Worm (Caenorhabditis elegans) whole organism, L2 larva: ENCODE data around the gene pqn-83.

ENCODE experiments used
- Y55F3AM.14 ChIP-seq: fragments of 200-800 bp; sonication (Bioruptor generic); optimal IDR thresholded peaks from 2 replicates; lab custom pipeline; 2018; ENCODE audit warnings: mild to moderate bottlenecking, missing genetic modification characterization, missing compliant biosample characterization
- ZK546.5 ChIP-seq: sonication (generic microtip); optimal IDR thresholded peaks from 2 replicates; lab custom pipeline; 2017; ENCODE audit warnings: missing biosample characterization, missing genetic modification characterization
- ceh-82 ChIP-seq: fragments of 150-350 bp; optimal IDR thresholded peaks from 2 replicates; lab custom pipeline; 2014; ENCODE audit warnings: missing biosample characterization, missing genetic modification characterization
- crh-2 ChIP-seq: sonication (generic microtip); optimal IDR thresholded peaks from 2 replicates; lab custom pipeline; 2017; ENCODE audit warnings: missing biosample characterization, missing genetic modification characterization
- egl-27 ChIP-seq: sonication (generic microtip); optimal IDR thresholded peaks from 3 replicates; lab custom pipeline; 2017; ENCODE audit warnings: missing biosample characterization, missing genetic modification reagents, missing genetic modification characterization
- lin-39 ChIP-seq: fragments of 150-350 bp; optimal IDR thresholded peaks from 2 replicates; lab custom pipeline; 2014; ENCODE audit warnings: missing biosample characterization, missing genetic modification reagents, missing genetic modification characterization
- mdl-1 ChIP-seq, 2 experiments: fragments of 150-350 bp in 1 of 2; sonication (generic microtip) in 1 of 2; optimal IDR thresholded peaks; 2 replicates each; lab custom pipeline; 2017; ENCODE audit warnings: missing biosample characterization in 2 of 2, missing genetic modification characterization in 2 of 2
- nhr-12 ChIP-seq: fragments of 150-350 bp; optimal IDR thresholded peaks from 2 replicates; lab custom pipeline; 2014; ENCODE audit warnings: missing biosample characterization, missing genetic modification characterization
- nhr-23 ChIP-seq: fragments of 150-350 bp; optimal IDR thresholded peaks from 2 replicates; lab custom pipeline; 2014; ENCODE audit warnings: missing biosample characterization, missing genetic modification reagents, missing genetic modification characterization
- nhr-237 ChIP-seq: fragments of 150-350 bp; optimal IDR thresholded peaks from 2 replicates; lab custom pipeline; 2014; ENCODE audit warnings: missing biosample characterization, missing genetic modification characterization
- nhr-77 ChIP-seq: fragments of 150-350 bp; optimal IDR thresholded peaks from 2 replicates; lab custom pipeline; 2014; ENCODE audit warnings: missing biosample characterization, missing genetic modification characterization
- skn-1 ChIP-seq: sonication (generic microtip); optimal IDR thresholded peaks from 2 replicates; lab custom pipeline; 2017; ENCODE audit warnings: missing biosample characterization, missing genetic modification characterization
- sma-3 ChIP-seq: sonication (generic microtip); optimal IDR thresholded peaks from 2 replicates; lab custom pipeline; 2016; ENCODE audit warnings: missing genetic modification reagents, missing genetic modification characterization, missing compliant biosample characterization
- sma-9 ChIP-seq, 2 experiments: fragments of 150-350 bp in 1 of 2; sonication (generic microtip) in 1 of 2; optimal IDR thresholded peaks; 2 replicates each; lab custom pipeline; 2014 to 2016; ENCODE audit warnings: missing genetic modification characterization in 2 of 2, mild to moderate bottlenecking in 1 of 2, missing biosample characterization in 1 of 2, missing compliant biosample characterization in 1 of 2, missing genetic modification reagents in 1 of 2, moderate library complexity in 1 of 2
- snpc-4 ChIP-seq: fragments of 150-350 bp; optimal IDR thresholded peaks from 2 replicates; lab custom pipeline; 2014; ENCODE audit warnings: missing biosample characterization, missing genetic modification characterization
- ztf-11 ChIP-seq: sonication (generic microtip); optimal IDR thresholded peaks from 2 replicates; lab custom pipeline; 2017; ENCODE audit warnings: missing biosample characterization, missing genetic modification characterization

Gene pqn-83

ce11 chrIII:13039739-13040138 is 59.5 kb downstream of the pqn-83 start, which contains the start of gene F54F12.2:
TSS of gene F54F12.2 (plus strand) at chrIII:13040039.
- TF ChIP-seq ceh-82 (no peak), sma-9 (GFP tag; optimal IDR thresholded peaks at IDR 0.05; lab: Kevin White, UChicago) (no peak), sma-9 (tag; optimal IDR thresholded peaks at IDR 0.05; lab: Kevin White, UChicago) (no peak), crh-2 (tag; lab: Kevin White, UChicago) (no peak), sma-3 (GFP tag; lab: Kevin White, UChicago) (no peak), nhr-12 (tag; lab: Kevin White, UChicago) (no peak), ztf-11 (tag; lab: Kevin White, UChicago) (no peak), nhr-237 (tag; lab: Kevin White, UChicago) (no peak), nhr-77 (no peak), mdl-1 (tag; optimal IDR thresholded peaks at IDR 0.05; lab: Kevin White, UChicago) (no peak), Y55F3AM.14 (GFP tag; lab: Kevin White, UChicago) (no peak), egl-27 (tag; lab: Kevin White, UChicago) (no peak), nhr-23 (tag; lab: Kevin White, UChicago) (no peak), skn-1 (tag; lab: Kevin White, UChicago) (no peak), ZK546.5 (tag; lab: Kevin White, UChicago) (no peak), snpc-4 (tag; lab: Kevin White, UChicago) (no peak), lin-39 (tag; lab: Kevin White, UChicago) (no peak)
